Fruit fly (Drosophila melanogaster) whole organism, adult: ENCODE measurements around the gene Hibch.
A peak's percentile ranks its signal among the peaks of the same experiment; 100 is the strongest.

Source experiments
- CG11617 ChIP-seq: fragments of 200-800 bp; sonication (Bioruptor generic); optimal IDR thresholded peaks from 2 replicates; lab custom pipeline; 2017; ENCODE audit warnings: mild to moderate bottlenecking, missing biosample characterization, missing genetic modification reagents, missing genetic modification characterization
- CG12768 ChIP-seq: fragments of 200-800 bp; sonication (Bioruptor generic); optimal IDR thresholded peaks from 2 replicates; lab custom pipeline; 2017; ENCODE audit warnings: missing biosample characterization, missing genetic modification characterization, mild to moderate bottlenecking, moderate library complexity, missing genetic modification reagents
- CG14711 ChIP-seq: fragments of 200-800 bp; sonication (Bioruptor generic); optimal IDR thresholded peaks from 2 replicates; lab custom pipeline; 2018; ENCODE audit warnings: missing biosample characterization, mild to moderate bottlenecking, missing genetic modification characterization, moderate library complexity
- CG1620 ChIP-seq: fragments of 200-800 bp; sonication (Bioruptor generic); optimal IDR thresholded peaks from 2 replicates; lab custom pipeline; 2016; ENCODE audit warnings: missing biosample characterization, missing genetic modification characterization
- CG5204 ChIP-seq: fragments of 200-800 bp; sonication (Bioruptor generic); optimal IDR thresholded peaks from 2 replicates; lab custom pipeline; 2016; ENCODE audit warnings: missing biosample characterization, missing genetic modification characterization
- Crg-1 ChIP-seq: fragments of 200-800 bp; sonication (Bioruptor generic); optimal IDR thresholded peaks from 2 replicates; lab custom pipeline; 2016; ENCODE audit warnings: missing biosample characterization, missing genetic modification characterization
- Hr96 ChIP-seq: fragments of 200-800 bp; sonication (Bioruptor generic); optimal IDR thresholded peaks from 2 replicates; lab custom pipeline; 2016; ENCODE audit warnings: missing biosample characterization, missing genetic modification characterization
- Mnt ChIP-seq: fragments of 200-800 bp; sonication (Bioruptor generic); optimal IDR thresholded peaks from 2 replicates; lab custom pipeline; 2016; ENCODE audit warnings: missing biosample characterization, mild to moderate bottlenecking, missing genetic modification characterization
- bab1 ChIP-seq: fragments of 200-800 bp; sonication (Bioruptor generic); optimal IDR thresholded peaks from 3 replicates; lab custom pipeline; 2019; ENCODE audit warnings: missing biosample characterization, mild to moderate bottlenecking, missing genetic modification characterization, moderate library complexity
- kay ChIP-seq: fragments of 200-800 bp; sonication (Bioruptor generic); peaks from one replicate; lab custom pipeline; 2016; ENCODE audit warnings: missing biosample characterization, missing genetic modification characterization, borderline replicate concordance
- ovo ChIP-seq: fragments of 200-800 bp; sonication (Bioruptor generic); optimal IDR thresholded peaks from 2 replicates; lab custom pipeline; 2016; ENCODE audit warnings: missing biosample characterization, missing genetic modification characterization
- pad ChIP-seq: fragments of 200-800 bp; sonication (Bioruptor generic); optimal IDR thresholded peaks from 3 replicates; lab custom pipeline; 2017; ENCODE audit warnings: missing biosample characterization, missing genetic modification characterization, mild to moderate bottlenecking, moderate library complexity, missing genetic modification reagents
- toe ChIP-seq: fragments of 200-800 bp; sonication (Bioruptor generic); optimal IDR thresholded peaks from 2 replicates; lab custom pipeline; 2016; ENCODE audit warnings: missing biosample characterization, missing genetic modification characterization

- TF ChIP-seq Hr96 (GFP tag; lab: Kevin White, UChicago) (no peak), Mnt (GFP tag; lab: Kevin White, UChicago) (peak; percentile 34), CG12768 (GFP tag; lab: Kevin White, UChicago) (no peak), kay (GFP tag; lab: Kevin White, UChicago) (no peak), CG11617 (GFP tag; lab: Kevin White, UChicago) (peak; percentile 26), CG5204 (GFP tag; lab: Kevin White, UChicago) (no peak), Crg-1 (GFP tag; lab: Kevin White, UChicago) (no peak), toe (no peak), ovo (no peak), CG1620 (GFP tag; lab: Kevin White, UChicago) (no peak), bab1 (GFP tag; lab: Kevin White, UChicago) (peak; percentile 55), CG14711 (tag; lab: Kevin White, UChicago) (peak; percentile 17), pad (no peak)
Observed at dm6 chr3R:15347822-15348221, 9.2 kb upstream of the Hibch start, which contains the start of the genes CG42726 and CG42727.
